Worm (Caenorhabditis elegans): ENCODE measurements around the gene trx-1.

- TF ChIP-seq him-1 (tag; optimal IDR thresholded peaks at IDR 0.05) = no peak
- TF ChIP-seq dao-5 (tag; optimal IDR thresholded peaks at IDR 0.05) = no peak
- TF ChIP-seq W03F9.2 (tag; optimal IDR thresholded peaks at IDR 0.05) = no peak
Measured at ce11 chrII:7770253-7770652, 16.9 kb upstream of the trx-1 start.

Data from whole organism, L4/young adult.